Worm (Caenorhabditis elegans) whole organism, L3 larva: ENCODE results near the gene tlp-1.
A peak's percentile ranks its signal among the peaks of the same experiment; 100 is the strongest.

Experiments used
- R02D3.7 ChIP-seq: fragments of 150-350 bp; optimal IDR thresholded peaks from 2 replicates; lab custom pipeline; 2014; ENCODE audit warnings: missing biosample characterization, missing genetic modification characterization
- ZK546.5 ChIP-seq: sonication (generic microtip); optimal IDR thresholded peaks from 2 replicates; lab custom pipeline; 2017; ENCODE audit warnings: missing biosample characterization, missing genetic modification characterization
- aly-2 ChIP-seq: fragments of 150-350 bp; optimal IDR thresholded peaks from 2 replicates; lab custom pipeline; 2014; ENCODE audit warnings: missing biosample characterization, missing genetic modification characterization
- ceh-28 ChIP-seq: fragments of 150-350 bp; optimal IDR thresholded peaks from 2 replicates; lab custom pipeline; 2014; ENCODE audit warnings: missing biosample characterization, missing genetic modification reagents, missing genetic modification characterization
- ceh-82 ChIP-seq: fragments of 150-350 bp; optimal IDR thresholded peaks from 2 replicates; lab custom pipeline; 2014; ENCODE audit warnings: missing biosample characterization, missing genetic modification characterization
- ceh-9 ChIP-seq: sonication (generic microtip); optimal IDR thresholded peaks from 2 replicates; lab custom pipeline; 2018; ENCODE audit warnings: missing biosample characterization, missing genetic modification characterization
- egl-5 ChIP-seq: fragments of 150-350 bp; optimal IDR thresholded peaks from 2 replicates; lab custom pipeline; 2017; ENCODE audit warnings: missing biosample characterization, missing genetic modification reagents, missing genetic modification characterization, inconsistent platforms
- elt-3 ChIP-seq, 3 experiments: fragments of 150-350 bp in 1 of 3; sonication (generic microtip) in 2 of 3; optimal IDR thresholded peaks; 2 replicates in 2 of 3; 4 replicates in 1 of 3; lab custom pipeline; 2014 to 2017; ENCODE audit warnings: missing biosample characterization in 3 of 3, missing genetic modification characterization in 3 of 3
- fkh-10 ChIP-seq: sonication (generic microtip); optimal IDR thresholded peaks from 2 replicates; lab custom pipeline; 2017; ENCODE audit warnings: missing biosample characterization, missing genetic modification reagents, missing genetic modification characterization
- fos-1 ChIP-seq: fragments of 150-350 bp; optimal IDR thresholded peaks from 2 replicates; lab custom pipeline; 2014; ENCODE audit warnings: missing biosample characterization, missing genetic modification characterization
- lin-39 ChIP-seq: fragments of 150-350 bp; optimal IDR thresholded peaks from 2 replicates; lab custom pipeline; 2018; ENCODE audit warnings: missing biosample characterization, missing genetic modification reagents, missing genetic modification characterization
- lsy-12 ChIP-seq: sonication (generic microtip); optimal IDR thresholded peaks from 2 replicates; lab custom pipeline; 2016; ENCODE audit warnings: mild to moderate bottlenecking, missing genetic modification characterization, missing compliant biosample characterization
- mdl-1 ChIP-seq: fragments of 150-350 bp; optimal IDR thresholded peaks from 2 replicates; lab custom pipeline; 2014; ENCODE audit warnings: missing biosample characterization, missing genetic modification characterization
- mml-1 ChIP-seq: fragments of 150-350 bp; sonication (generic microtip); optimal IDR thresholded peaks from 3 replicates; lab custom pipeline; 2014; ENCODE audit warnings: missing biosample characterization, missing genetic modification characterization
- nfya-1 ChIP-seq: sonication (generic microtip); optimal IDR thresholded peaks from 2 replicates; lab custom pipeline; 2017; ENCODE audit warnings: missing genetic modification characterization, mild to moderate bottlenecking, missing compliant biosample characterization, antibody characterized with exemption, moderate library complexity; ENCODE audit not compliant: insufficient read depth
- nhr-11 ChIP-seq: fragments of 150-350 bp; optimal IDR thresholded peaks from 2 replicates; lab custom pipeline; 2014; ENCODE audit warnings: missing biosample characterization, missing genetic modification characterization
- nhr-23 ChIP-seq: fragments of 150-350 bp; optimal IDR thresholded peaks from 2 replicates; lab custom pipeline; 2014; ENCODE audit warnings: missing biosample characterization, missing genetic modification reagents, missing genetic modification characterization
- nhr-237 ChIP-seq: fragments of 150-350 bp; optimal IDR thresholded peaks from 2 replicates; lab custom pipeline; 2014; ENCODE audit warnings: missing biosample characterization, missing genetic modification characterization
- nhr-25 ChIP-seq: sonication (generic microtip); optimal IDR thresholded peaks from 2 replicates; lab custom pipeline; 2017; ENCODE audit warnings: missing biosample characterization, missing genetic modification characterization
- nhr-43 ChIP-seq: sonication (generic microtip); optimal IDR thresholded peaks from 2 replicates; lab custom pipeline; 2016; ENCODE audit warnings: mild to moderate bottlenecking, missing genetic modification characterization, missing compliant biosample characterization; ENCODE audit not compliant: poor library complexity, severe bottlenecking
- nhr-67 ChIP-seq: fragments of 150-350 bp; optimal IDR thresholded peaks from 2 replicates; lab custom pipeline; 2014; ENCODE audit warnings: missing biosample characterization, missing genetic modification characterization
- nhr-76 ChIP-seq: fragments of 150-350 bp; sonication (generic microtip); optimal IDR thresholded peaks from 5 replicates; lab custom pipeline; 2014; ENCODE audit warnings: missing biosample characterization, missing genetic modification characterization
- pqm-1 ChIP-seq: fragments of 150-350 bp; optimal IDR thresholded peaks from 2 replicates; lab custom pipeline; 2017; ENCODE audit warnings: missing biosample characterization, missing genetic modification characterization, inconsistent platforms
- sea-2 ChIP-seq: fragments of 150-350 bp; sonication (generic microtip); optimal IDR thresholded peaks from 4 replicates; lab custom pipeline; 2014; ENCODE audit warnings: missing biosample characterization, missing genetic modification reagents, missing genetic modification characterization
- skn-1 ChIP-seq: fragments of 150-350 bp; optimal IDR thresholded peaks from 2 replicates; lab custom pipeline; 2014; ENCODE audit warnings: missing biosample characterization, missing genetic modification characterization
- snpc-4 ChIP-seq: fragments of 150-350 bp; optimal IDR thresholded peaks from 2 replicates; lab custom pipeline; 2014; ENCODE audit warnings: missing biosample characterization, missing genetic modification characterization
- tbx-2 ChIP-seq: sonication (generic microtip); optimal IDR thresholded peaks from 2 replicates; lab custom pipeline; 2016; ENCODE audit warnings: mild to moderate bottlenecking, missing genetic modification characterization, missing compliant biosample characterization
- unc-39 ChIP-seq: sonication (generic microtip); optimal IDR thresholded peaks from 4 replicates; lab custom pipeline; 2017; ENCODE audit warnings: missing biosample characterization, missing genetic modification characterization
- unc-62 ChIP-seq: fragments of 150-350 bp; sonication (generic microtip); optimal IDR thresholded peaks from 4 replicates; lab custom pipeline; 2014; ENCODE audit warnings: missing biosample characterization, missing genetic modification reagents, missing genetic modification characterization
- zag-1 ChIP-seq: fragments of 150-350 bp; optimal IDR thresholded peaks from 2 replicates; lab custom pipeline; 2014; ENCODE audit warnings: missing biosample characterization, missing genetic modification characterization
- ztf-4 ChIP-seq: fragments of 150-350 bp; optimal IDR thresholded peaks from 2 replicates; lab custom pipeline; 2014; ENCODE audit warnings: missing biosample characterization, missing genetic modification characterization

Gene tlp-1

ce11 chrIV:13692522-13692921 lies 11.4 kb downstream of the tlp-1 start:
- TF ChIP-seq mdl-1 (tag; lab: Kevin White, UChicago) = no peak
- TF ChIP-seq egl-5 (tag; lab: Kevin White, UChicago) = peak; percentile 79

ce11 chrIV:13689302-13689880 lies 14.5 kb downstream of the tlp-1 start, which contains the start of gene T23G4.2:
TSS of gene T23G4.2 (minus strand) at chrIV:13689556.
- peak; percentile 15 for TF ChIP-seq ceh-28
- peak; percentile 76 for TF ChIP-seq unc-62 (GFP tag; lab: Kevin White, UChicago)
- no peak for TF ChIP-seq nhr-11 (tag; lab: Kevin White, UChicago)
- TF ChIP-seq lin-39 (tag; lab: Kevin White, UChicago) = peak; percentile 77

DNA sequence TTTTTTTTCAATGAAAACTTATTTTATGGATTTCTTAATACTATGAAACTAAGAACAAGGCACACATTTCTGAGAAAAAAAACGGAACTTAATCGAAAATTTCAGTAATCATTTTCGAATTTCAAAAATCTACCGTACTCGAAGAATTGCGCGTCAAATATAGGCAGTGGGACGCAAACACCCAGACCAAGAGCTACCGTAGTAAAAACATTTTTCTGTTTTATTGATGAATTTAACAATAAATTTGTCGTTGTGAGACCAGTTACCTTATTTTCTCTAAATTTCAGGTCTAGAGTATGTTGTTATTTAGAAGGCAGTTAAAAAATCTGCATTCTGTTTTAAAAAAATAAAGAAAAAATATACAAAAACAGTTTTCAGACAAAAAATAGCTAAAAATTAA lies 16.3 kb downstream of the tlp-1 start:
- TF ChIP-seq nhr-237 (tag; lab: Kevin White, UChicago) (no peak), ztf-4 (tag; lab: Kevin White, UChicago) (no peak), nfya-1 (tag; lab: Kevin White, UChicago) (no peak), zag-1 (tag; lab: Kevin White, UChicago) (no peak), ceh-9 (tag; lab: Kevin White, UChicago) (no peak), nhr-25 (tag; lab: Kevin White, UChicago) (no peak), pqm-1 (tag; lab: Kevin White, UChicago) (no peak), nhr-76 (tag; lab: Kevin White, UChicago) (no peak), elt-3 (tag; optimal IDR thresholded peaks at IDR 0.05; lab: Kevin White, UChicago) (no peak), ceh-28 (no peak), nhr-67 (tag; lab: Kevin White, UChicago) (no peak), mdl-1 (tag; lab: Kevin White, UChicago) (no peak)

ce11 chrIV:13686965-13687425 lies 16.9 kb downstream of the tlp-1 start, which contains the start of gene nyn-1:
TSS of gene nyn-1 (minus strand) at chrIV:13687015.
- TF ChIP-seq R02D3.7 (peak; percentile 32), fos-1 (no peak)

ce11 chrIV:13684827-13685226 lies 19.1 kb downstream of the tlp-1 start:
- TF ChIP-seq zag-1 (tag; lab: Kevin White, UChicago) = no peak
- no peak for TF ChIP-seq ceh-28
- no peak for TF ChIP-seq nhr-25 (tag; lab: Kevin White, UChicago)
- no peak for TF ChIP-seq R02D3.7
- no peak for TF ChIP-seq ceh-82
- no peak for TF ChIP-seq pqm-1 (tag; lab: Kevin White, UChicago)
- TF ChIP-seq sea-2 (GFP tag; lab: Kevin White, UChicago) = no peak
- no peak for TF ChIP-seq elt-3 (tag; optimal IDR thresholded peaks at IDR 0.05; lab: Kevin White, UChicago)
- no peak for TF ChIP-seq mdl-1 (tag; lab: Kevin White, UChicago)
- TF ChIP-seq skn-1 = no peak
- TF ChIP-seq fkh-10 = no peak
- no peak for TF ChIP-seq lsy-12 (tag; lab: Kevin White, UChicago)
- no peak for TF ChIP-seq tbx-2 (tag; lab: Kevin White, UChicago)
- no peak for TF ChIP-seq ZK546.5 (tag; lab: Kevin White, UChicago)
- no peak for TF ChIP-seq snpc-4 (tag; lab: Kevin White, UChicago)
- no peak for TF ChIP-seq mml-1
- no peak for TF ChIP-seq unc-62 (GFP tag; lab: Kevin White, UChicago)
- no peak for TF ChIP-seq nfya-1 (tag; lab: Kevin White, UChicago)
- TF ChIP-seq, all 47 proteins: peak for 0

ce11 chrIV:13682733-13683132 lies 21.1 kb downstream of the tlp-1 start:
- TF ChIP-seq nhr-25 (tag; lab: Kevin White, UChicago) = peak; percentile 79
- TF ChIP-seq nhr-43 (tag; lab: Kevin White, UChicago) = peak; percentile 86
- peak; percentile 94 for TF ChIP-seq unc-62 (GFP tag; lab: Kevin White, UChicago)
- TF ChIP-seq unc-39 (tag; lab: Kevin White, UChicago) = no peak
- no peak for TF ChIP-seq snpc-4 (tag; lab: Kevin White, UChicago)
- TF ChIP-seq lin-39 (tag; lab: Kevin White, UChicago) = peak; percentile 19
- peak; percentile 40 for TF ChIP-seq nfya-1 (tag; lab: Kevin White, UChicago)
- peak; percentile 93 for TF ChIP-seq nhr-23 (tag; lab: Kevin White, UChicago)
- TF ChIP-seq ceh-82 = no peak
- TF ChIP-seq aly-2 (tag; lab: Kevin White, UChicago) = no peak
- peak; percentile 13 for TF ChIP-seq ceh-28
- TF ChIP-seq elt-3 (tag; optimal IDR thresholded peaks at IDR 0.05; lab: Kevin White, UChicago) = peak; percentile 38 to 95 (median 85)
